Worm (Caenorhabditis elegans) whole organism, early embryonic: ENCODE data around the gene aps-2.

ENCODE experiments used
- B0310.2 ChIP-seq: sonication (generic microtip); optimal IDR thresholded peaks from 2 replicates; lab custom pipeline; 2016; ENCODE audit warnings: mild to moderate bottlenecking, missing genetic modification characterization, missing compliant biosample characterization
- F13C5.2 ChIP-seq: sonication (generic microtip); optimal IDR thresholded peaks from 2 replicates; lab custom pipeline; 2017; ENCODE audit warnings: mild to moderate bottlenecking, missing genetic modification characterization, inconsistent platforms, missing compliant biosample characterization
- ama-1 ChIP-seq: fragments of 150-350 bp; optimal IDR thresholded peaks from 2 replicates; lab custom pipeline; 2014
- flt-1 ChIP-seq: fragments of 200-800 bp; sonication (Bioruptor generic); IDR thresholded peaks from 2 replicates; pipeline ENCODE4 v1.3.6; 2022; ENCODE audit warnings: missing genetic modification characterization, missing compliant biosample characterization
- hmbx-1 ChIP-seq: sonication (generic microtip); optimal IDR thresholded peaks from 2 replicates; lab custom pipeline; 2016; ENCODE audit warnings: mild to moderate bottlenecking, missing genetic modification characterization, missing compliant biosample characterization
- scrt-1 ChIP-seq: fragments of 200-800 bp; sonication (Bioruptor generic); IDR thresholded peaks from 2 replicates; pipeline ENCODE4 v1.3.6; 2022; ENCODE audit warnings: missing genetic modification characterization, missing compliant biosample characterization
- sea-1 ChIP-seq: fragments of 200-800 bp; sonication (Bioruptor generic); conservative IDR thresholded peaks from 2 replicates; pipeline ENCODE4 v1.3.6; 2022; ENCODE audit warnings: missing genetic modification characterization, missing compliant biosample characterization
- tbx-11 ChIP-seq: fragments of 200-800 bp; sonication (Bioruptor generic); IDR thresholded peaks from 2 replicates; pipeline ENCODE4 v1.3.6; 2022; ENCODE audit warnings: missing genetic modification characterization, missing compliant biosample characterization
- tbx-37 ChIP-seq: fragments of 200-800 bp; sonication (Bioruptor generic); conservative IDR thresholded peaks from 2 replicates; pipeline ENCODE4 v1.3.6; 2022; ENCODE audit warnings: missing genetic modification reagents, missing genetic modification characterization, missing compliant biosample characterization
- tra-4 ChIP-seq: sonication (generic microtip); optimal IDR thresholded peaks from 2 replicates; lab custom pipeline; 2017; ENCODE audit warnings: missing genetic modification characterization, missing compliant biosample characterization

- TF ChIP-seq ama-1 (lab: Kevin White, UChicago) (no peak), flt-1 (no peak), hmbx-1 (tag; lab: Kevin White, UChicago) (no peak), tbx-37 (GFP tag; lab: Robert Waterston, UW) (no peak), B0310.2 (tag; lab: Kevin White, UChicago) (no peak), tbx-11 (no peak), scrt-1 (no peak), sea-1 (no peak), tra-4 (tag; lab: Kevin White, UChicago) (no peak), F13C5.2 (no peak)
Measured at ce11 chrX:4498478-4498877, 40.4 kb downstream of the aps-2 start.
